Fruit fly (Drosophila melanogaster): Measurements from ENCODE around the gene Pomp.

DNA sequence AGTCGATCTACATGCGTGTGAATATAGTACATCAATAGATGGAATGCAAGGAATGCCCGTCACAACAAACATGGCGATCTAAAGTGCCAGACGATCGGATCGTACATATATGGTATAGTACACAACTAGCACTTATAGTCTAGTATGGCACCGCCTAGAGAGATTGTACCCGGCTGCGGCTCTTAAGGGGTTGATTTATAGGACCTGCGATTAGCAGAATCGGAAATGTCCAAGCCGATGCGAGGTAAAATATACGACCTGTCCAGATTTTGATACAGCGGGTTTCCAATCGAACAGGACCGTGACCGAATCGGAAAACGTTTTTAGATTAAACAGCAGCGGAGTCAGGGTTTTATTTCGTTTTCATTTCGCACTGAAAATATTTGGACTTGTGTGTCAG is 3.5 kb upstream of the Pomp start:
- TF ChIP-seq CG7963 (GFP tag; IDR thresholded peaks at IDR 0.05; ENCODE audit: partially characterized antibody) (no peak), HmgZ (tag; optimal IDR thresholded peaks at IDR 0.05) (no peak), Hmr (GFP tag; optimal IDR thresholded peaks at IDR 0.05) (no peak), CG4404 (GFP tag; IDR thresholded peaks at IDR 0.05) (no peak), Sox100B (GFP tag; optimal IDR thresholded peaks at IDR 0.05) (no peak), C15 (GFP tag; IDR thresholded peaks at IDR 0.05) (no peak), dmrt11E (tag; optimal IDR thresholded peaks at IDR 0.05) (no peak), luna (GFP tag; optimal IDR thresholded peaks at IDR 0.05) (no peak), cg (GFP tag; optimal IDR thresholded peaks at IDR 0.05) (no peak), D19B (GFP tag; optimal IDR thresholded peaks at IDR 0.05) (no peak), Dref (GFP tag; IDR thresholded peaks at IDR 0.05) (no peak), pzg (GFP tag; optimal IDR thresholded peaks at IDR 0.05) (no peak), Xrp1 (GFP tag; IDR thresholded peaks at IDR 0.05) (no peak), seq (GFP tag; IDR thresholded peaks at IDR 0.05) (no peak)
